Worm (Caenorhabditis elegans): Measurements from ENCODE around the gene spp-6.

The spp-6 gene

ce11 chrX:7323604-7324003 is 6.5 kb downstream of the spp-6 start (continued):
- no peak for TF ChIP-seq hlh-17 (GFP tag; optimal IDR thresholded peaks at IDR 0.05; ENCODE audit: borderline replicate concordance)
- TF ChIP-seq jun-1 (tag; optimal IDR thresholded peaks at IDR 0.05), result no peak
- peak in 1 of 6 experiments; percentile 21 for TF ChIP-seq elt-3 (tag; optimal IDR thresholded peaks at IDR 0.05)
- TF ChIP-seq snu-23 (GFP tag; optimal IDR thresholded peaks at IDR 0.05), result peak; percentile 29
- TF ChIP-seq lin-35 (GFP tag; optimal IDR thresholded peaks at IDR 0.05), result peak in 1 of 2 experiments; percentile 44
- TF ChIP-seq mdl-1 (tag; optimal IDR thresholded peaks at IDR 0.05), result no peak
- peak; percentile 54 for TF ChIP-seq nhr-47 (tag; optimal IDR thresholded peaks at IDR 0.05)
- TF ChIP-seq lsy-2 (tag; optimal IDR thresholded peaks at IDR 0.05), result no peak
- no peak for TF ChIP-seq ztf-11 (tag; optimal IDR thresholded peaks at IDR 0.05)
- TF ChIP-seq lin-13 (GFP tag; optimal IDR thresholded peaks at IDR 0.05), result no peak
- TF ChIP-seq irx-1 (tag; optimal IDR thresholded peaks at IDR 0.05), result no peak
- no peak for TF ChIP-seq hlh-4 (tag; optimal IDR thresholded peaks at IDR 0.05)
- peak; percentile 13 for TF ChIP-seq xbp-1 (tag; optimal IDR thresholded peaks at IDR 0.05)
- no peak for TF ChIP-seq alr-1 (tag; optimal IDR thresholded peaks at IDR 0.05; ENCODE audit: borderline replicate concordance)
- TF ChIP-seq sptf-1 (tag; optimal IDR thresholded peaks at IDR 0.05), result no peak
- TF ChIP-seq C16A3.4 (tag; optimal IDR thresholded peaks at IDR 0.05), result no peak
- no peak for TF ChIP-seq dsc-1 (tag; optimal IDR thresholded peaks at IDR 0.05)
- TF ChIP-seq mef-2 (tag; optimal IDR thresholded peaks at IDR 0.05), result no peak
- TF ChIP-seq isw-1 (GFP tag; IDR thresholded peaks at IDR 0.05), result no peak
- no peak for TF ChIP-seq dpl-1 (GFP tag; optimal IDR thresholded peaks at IDR 0.05)
- peak; percentile 37 for TF ChIP-seq nhr-90 (tag; optimal IDR thresholded peaks at IDR 0.05; ENCODE audit: poor library complexity)
- no peak for TF ChIP-seq aha-1 (tag; optimal IDR thresholded peaks at IDR 0.05)
- no peak for TF ChIP-seq C34B4.2 (tag; optimal IDR thresholded peaks at IDR 0.05)
- no peak for TF ChIP-seq fkh-10 (GFP tag; optimal IDR thresholded peaks at IDR 0.05)
- no peak for TF ChIP-seq ztf-4 (tag; optimal IDR thresholded peaks at IDR 0.05)
- TF ChIP-seq ceh-63 (GFP tag; optimal IDR thresholded peaks at IDR 0.05), result no peak
- TF ChIP-seq nhr-20 (tag; optimal IDR thresholded peaks at IDR 0.05), result peak; percentile 57
- TF ChIP-seq unc-130 (tag; optimal IDR thresholded peaks at IDR 0.05), result no peak
- no peak for TF ChIP-seq tlp-1 (tag; optimal IDR thresholded peaks at IDR 0.05)
- no peak for TF ChIP-seq nhr-84 (tag; optimal IDR thresholded peaks at IDR 0.05)
- TF ChIP-seq snpc-4 (tag; optimal IDR thresholded peaks at IDR 0.05), result no peak
- no peak for TF ChIP-seq lir-3 (tag; optimal IDR thresholded peaks at IDR 0.05; ENCODE audit: poor library complexity)
- TF ChIP-seq efl-3 (GFP tag; optimal IDR thresholded peaks at IDR 0.05), result no peak
- no peak for TF ChIP-seq ceh-90 (tag; optimal IDR thresholded peaks at IDR 0.05)
- TF ChIP-seq lin-39 (tag; optimal IDR thresholded peaks at IDR 0.05), result no peak
- no peak for TF ChIP-seq C04F5.9 (tag; optimal IDR thresholded peaks at IDR 0.05)
- peak; percentile 6 for TF ChIP-seq fkh-8 (tag; optimal IDR thresholded peaks at IDR 0.05)
- TF ChIP-seq grh-1 (GFP tag; IDR thresholded peaks at IDR 0.05), result no peak
- TF ChIP-seq nhr-11 (tag; optimal IDR thresholded peaks at IDR 0.05), result no peak
- TF ChIP-seq ceh-8 (GFP tag; optimal IDR thresholded peaks at IDR 0.05), result no peak
- TF ChIP-seq nhr-85 (tag), result peak; percentile 38
- TF ChIP-seq tbx-2 (tag; optimal IDR thresholded peaks at IDR 0.05), result no peak
- TF ChIP-seq pqm-1 (tag; optimal IDR thresholded peaks at IDR 0.05), result no peak
- peak; percentile 39 for TF ChIP-seq nhr-19 (GFP tag; conservative IDR thresholded peaks at IDR 0.05)
- TF ChIP-seq efl-1 (optimal IDR thresholded peaks at IDR 0.05), result no peak
- peak in 1 of 2 experiments; percentile 73 for TF ChIP-seq efl-1 (GFP tag; optimal IDR thresholded peaks at IDR 0.05 in 1 of 2)
